Worm (Caenorhabditis elegans) whole organism, L1 larva: ENCODE results near the gene nhx-9.

Experiments
- ceh-82 ChIP-seq, 3 experiments: fragments of 150-350 bp in 1 of 3; sonication (generic microtip) in 2 of 3; optimal IDR thresholded peaks; 2 replicates each; lab custom pipeline; 2014 to 2017; ENCODE audit warnings: missing biosample characterization in 3 of 3, missing genetic modification characterization in 3 of 3
- dsc-1 ChIP-seq: sonication (generic microtip); optimal IDR thresholded peaks from 2 replicates; lab custom pipeline; 2016; ENCODE audit warnings: mild to moderate bottlenecking, missing genetic modification characterization, missing compliant biosample characterization
- lsy-2 ChIP-seq, 2 experiments: fragments of 150-350 bp; optimal IDR thresholded peaks; 2 replicates each; lab custom pipeline; 2014; ENCODE audit warnings: missing biosample characterization in 2 of 2, missing genetic modification characterization in 2 of 2
- nhr-237 ChIP-seq: fragments of 150-350 bp; optimal IDR thresholded peaks from 2 replicates; lab custom pipeline; 2014; ENCODE audit warnings: missing biosample characterization, missing genetic modification characterization
- nhr-28 ChIP-seq: fragments of 150-350 bp; optimal IDR thresholded peaks from 2 replicates; lab custom pipeline; 2014; ENCODE audit warnings: missing biosample characterization, missing genetic modification characterization
- unc-62 ChIP-seq: fragments of 150-350 bp; optimal IDR thresholded peaks from 2 replicates; lab custom pipeline; 2014; ENCODE audit warnings: missing biosample characterization, missing genetic modification reagents, missing genetic modification characterization

ce11 chrIV:11970171-11970570, 39.5 kb downstream of the nhx-9 start, which contains the start of gene ZK829.9:
- no peak for TF ChIP-seq unc-62 (GFP tag; lab: Kevin White, UChicago)
- no peak for TF ChIP-seq nhr-237 (tag; lab: Kevin White, UChicago)
- TF ChIP-seq ceh-82 (tag; optimal IDR thresholded peaks at IDR 0.05; lab: Kevin White, UChicago), result no peak
- TF ChIP-seq dsc-1, result no peak
- no peak for TF ChIP-seq lsy-2 (tag; optimal IDR thresholded peaks at IDR 0.05; lab: Kevin White, UChicago)
- TF ChIP-seq nhr-28, result no peak
